Worm (Caenorhabditis elegans) whole organism, early embryonic: Measurements from ENCODE around the gene lin-14.

Experiments
- F13C5.2 ChIP-seq: sonication (generic microtip); optimal IDR thresholded peaks from 2 replicates; lab custom pipeline; 2017; ENCODE audit warnings: mild to moderate bottlenecking, missing genetic modification characterization, inconsistent platforms, missing compliant biosample characterization
- aly-1 ChIP-seq: sonication (generic microtip); optimal IDR thresholded peaks from 2 replicates; lab custom pipeline; 2016; ENCODE audit warnings: missing genetic modification characterization, missing compliant biosample characterization
- ama-1 ChIP-seq: fragments of 150-350 bp; optimal IDR thresholded peaks from 2 replicates; lab custom pipeline; 2014
- ceh-13 ChIP-seq: fragments of 200-800 bp; sonication (Bioruptor generic); optimal IDR thresholded peaks from 2 replicates; lab custom pipeline; 2018; ENCODE audit warnings: mild to moderate bottlenecking, missing genetic modification characterization, missing compliant biosample characterization
- ceh-36 ChIP-seq: sonication (generic microtip); optimal IDR thresholded peaks from 2 replicates; lab custom pipeline; 2016; ENCODE audit warnings: missing genetic modification characterization, inconsistent platforms, missing compliant biosample characterization
- flt-1 ChIP-seq: fragments of 200-800 bp; sonication (Bioruptor generic); IDR thresholded peaks from 2 replicates; pipeline ENCODE4 v1.3.6; 2022; ENCODE audit warnings: missing genetic modification characterization, missing compliant biosample characterization
- hmbx-1 ChIP-seq: sonication (generic microtip); optimal IDR thresholded peaks from 2 replicates; lab custom pipeline; 2016; ENCODE audit warnings: mild to moderate bottlenecking, missing genetic modification characterization, missing compliant biosample characterization
- hmg-4 ChIP-seq: fragments of 200-800 bp; sonication (Bioruptor generic); optimal IDR thresholded peaks from 2 replicates; lab custom pipeline; 2018; ENCODE audit warnings: mild to moderate bottlenecking, missing genetic modification characterization, missing compliant biosample characterization
- pes-1 ChIP-seq: fragments of 200-800 bp; sonication (Bioruptor generic); IDR thresholded peaks from 2 replicates; pipeline ENCODE4 v1.3.6; 2022; ENCODE audit warnings: missing genetic modification reagents, missing genetic modification characterization, missing compliant biosample characterization
- sea-1 ChIP-seq: fragments of 200-800 bp; sonication (Bioruptor generic); conservative IDR thresholded peaks from 2 replicates; pipeline ENCODE4 v1.3.6; 2022; ENCODE audit warnings: missing genetic modification characterization, missing compliant biosample characterization

DNA sequence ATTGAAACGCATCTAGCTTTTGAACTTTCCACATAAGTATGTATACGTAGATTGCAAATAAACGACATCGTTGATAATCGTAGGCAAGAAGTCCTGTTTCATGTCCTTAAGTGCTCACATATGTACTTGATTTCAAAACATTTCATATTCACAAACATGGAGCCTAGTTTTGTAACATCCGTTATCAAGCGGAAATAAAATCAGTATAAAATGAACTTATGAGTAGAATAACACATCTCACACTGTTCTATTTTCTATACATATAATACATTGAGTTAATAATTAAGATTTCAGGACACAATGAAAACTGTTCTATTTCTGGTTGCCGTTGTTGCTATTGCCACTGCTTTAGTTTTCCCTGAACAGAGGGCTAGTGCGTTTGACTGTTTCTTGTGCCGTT lies 24.5 kb downstream of the lin-14 start, which contains the start of gene spp-21:
- TF ChIP-seq ama-1 (lab: Kevin White, UChicago) (no peak), F13C5.2 (tag; lab: Kevin White, UChicago) (no peak), aly-1 (no peak), ceh-36 (tag; lab: Kevin White, UChicago) (no peak), sea-1 (no peak), ceh-13 (GFP tag; lab: Kevin White, UChicago) (no peak), hmbx-1 (tag; lab: Kevin White, UChicago) (no peak), flt-1 (GFP tag; lab: Robert Waterston, UW) (no peak), pes-1 (GFP tag; lab: Robert Waterston, UW) (no peak), hmg-4 (GFP tag; lab: Kevin White, UChicago) (no peak)
